Worm (Caenorhabditis elegans): ENCODE measurements around the gene laat-1.

laat-1 gene

ce11 chrII:285627-286550 is 48.3 kb upstream of the laat-1 start, which contains the start of gene B0432.10 (continued):
- TF ChIP-seq egl-27 (tag; optimal IDR thresholded peaks at IDR 0.05) (no peak), nhr-84 (tag; optimal IDR thresholded peaks at IDR 0.05) (no peak), tlp-1 (tag; optimal IDR thresholded peaks at IDR 0.05) (no peak), fos-1 (tag; optimal IDR thresholded peaks at IDR 0.05) (peak; percentile 55), ceh-63 (GFP tag; optimal IDR thresholded peaks at IDR 0.05) (no peak), ets-5 (GFP tag; IDR thresholded peaks at IDR 0.05) (no peak), ceh-88 (GFP tag; IDR thresholded peaks at IDR 0.05) (0 out of 2 replicates have a peak, but pooled peaks have one; percentile 23), isw-1 (GFP tag; IDR thresholded peaks at IDR 0.05) (peak; percentile 82), lin-39 (tag; optimal IDR thresholded peaks at IDR 0.05) (peak; percentile 88), hpl-2 (GFP tag; optimal IDR thresholded peaks at IDR 0.05) (no peak), pqm-1 (tag; optimal IDR thresholded peaks at IDR 0.05) (no peak), nhr-20 (tag; optimal IDR thresholded peaks at IDR 0.05) (peak; percentile 89), irx-1 (tag; optimal IDR thresholded peaks at IDR 0.05) (peak; percentile 87), nhr-11 (tag; optimal IDR thresholded peaks at IDR 0.05) (peak; percentile 69), snpc-4 (tag; optimal IDR thresholded peaks at IDR 0.05) (peak; percentile 84), snu-23 (GFP tag; optimal IDR thresholded peaks at IDR 0.05) (peak; percentile 93), C34B4.2 (tag; optimal IDR thresholded peaks at IDR 0.05) (no peak), nhr-19 (GFP tag; conservative IDR thresholded peaks at IDR 0.05) (peak; percentile 91), alr-1 (tag; optimal IDR thresholded peaks at IDR 0.05; ENCODE audit: borderline replicate concordance) (no peak), sptf-1 (tag; optimal IDR thresholded peaks at IDR 0.05) (no peak), lir-3 (tag; optimal IDR thresholded peaks at IDR 0.05; ENCODE audit: poor library complexity) (no peak), xbp-1 (tag; optimal IDR thresholded peaks at IDR 0.05) (peak; percentile 88), lin-15B (tag; optimal IDR thresholded peaks at IDR 0.05) (peak; percentile 82), ceh-82 (tag; optimal IDR thresholded peaks at IDR 0.05) (peak; percentile 92 to 93 (median 93)), grh-1 (GFP tag; IDR thresholded peaks at IDR 0.05) (peak; percentile 77), fkh-8 (tag; optimal IDR thresholded peaks at IDR 0.05) (peak; percentile 80), skn-1 (tag; optimal IDR thresholded peaks at IDR 0.05) (peak; percentile 95), unc-86 (tag; optimal IDR thresholded peaks at IDR 0.05) (peak; percentile 78), unc-30 (tag; optimal IDR thresholded peaks at IDR 0.05) (no peak), vab-15 (tag; optimal IDR thresholded peaks at IDR 0.05) (no peak), Y116A8C.19 (tag; optimal IDR thresholded peaks at IDR 0.05; ENCODE audit: borderline replicate concordance) (no peak), lsy-2 (tag; optimal IDR thresholded peaks at IDR 0.05) (peak; percentile 92), ama-1 (optimal IDR thresholded peaks at IDR 0.05) (no peak), mef-2 (tag; optimal IDR thresholded peaks at IDR 0.05) (no peak), dsc-1 (tag; optimal IDR thresholded peaks at IDR 0.05) (peak; percentile 88), jun-1 (tag; optimal IDR thresholded peaks at IDR 0.05) (peak; percentile 82), C16A3.4 (tag; optimal IDR thresholded peaks at IDR 0.05) (peak; percentile 85), aha-1 (tag; optimal IDR thresholded peaks at IDR 0.05) (peak; percentile 32), nhr-85 (tag) (peak; percentile 90), ztf-11 (tag; optimal IDR thresholded peaks at IDR 0.05) (peak in 1 of 2 experiments; percentile 54), mab-9 (GFP tag; IDR thresholded peaks at IDR 0.05) (peak; percentile 82), sup-37 (GFP tag; optimal IDR thresholded peaks at IDR 0.05) (peak; percentile 60), lin-14 (GFP tag; optimal IDR thresholded peaks at IDR 0.05) (peak; percentile 89), C04F5.9 (tag; optimal IDR thresholded peaks at IDR 0.05) (peak; percentile 65), zag-1 (tag; optimal IDR thresholded peaks at IDR 0.05) (no peak), ztf-4 (tag; optimal IDR thresholded peaks at IDR 0.05) (peak; percentile 27), aly-2 (tag; optimal IDR thresholded peaks at IDR 0.05) (peak; percentile 23), ces-1 (GFP tag; optimal IDR thresholded peaks at IDR 0.05) (no peak), efl-1 (optimal IDR thresholded peaks at IDR 0.05) (peak; percentile 76 to 97), efl-1 (GFP tag; optimal IDR thresholded peaks at IDR 0.05 in 1 of 2) (peak; percentile 97 to 100), efl-3 (GFP tag; optimal IDR thresholded peaks at IDR 0.05) (no peak), elt-2 (tag; optimal IDR thresholded peaks at IDR 0.05) (peak; percentile 52)

All from whole organism, L1 larva.